Fruit fly (Drosophila melanogaster): ENCODE data around the gene CG32819.

DNA sequence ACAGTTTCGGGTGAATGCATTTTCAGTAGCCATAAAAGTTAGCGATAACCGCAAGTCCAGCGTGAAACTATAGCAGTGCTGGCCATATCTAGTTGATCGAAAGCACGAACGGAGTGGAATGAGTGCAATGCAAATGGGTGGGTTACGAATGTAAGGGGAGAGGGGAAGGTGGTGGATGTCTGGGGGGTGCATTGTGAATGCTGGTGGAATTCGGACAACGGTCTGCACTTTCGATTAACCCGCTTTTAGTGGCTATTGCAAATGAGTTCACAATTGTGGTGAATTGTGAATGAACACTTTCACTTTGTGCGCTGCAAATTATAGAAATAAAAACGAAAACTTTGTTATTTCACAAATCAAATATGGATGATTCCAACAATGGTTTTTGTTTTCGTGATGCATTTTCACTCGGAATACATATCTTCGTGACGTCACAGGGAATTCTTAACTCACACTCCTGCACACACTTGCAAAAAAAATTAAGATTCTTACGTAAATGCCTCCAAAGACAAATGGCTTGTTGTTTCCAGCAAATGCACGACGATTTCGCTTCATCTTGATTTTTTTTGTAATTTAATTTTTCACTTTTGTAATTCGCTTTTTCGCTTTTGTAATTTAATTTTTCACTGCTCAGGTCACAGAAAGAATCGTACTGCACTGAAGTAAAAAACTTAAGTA lies 8.7 kb upstream of the CG32819 start, which contains the start of gene DIP1:
- no peak for TF ChIP-seq usp (GFP tag; optimal IDR thresholded peaks at IDR 0.05)
- TF ChIP-seq CG8478 (optimal IDR thresholded peaks at IDR 0.05) = no peak
- no peak for TF ChIP-seq psq (optimal IDR thresholded peaks at IDR 0.05)
- no peak for TF ChIP-seq EcR (GFP tag; optimal IDR thresholded peaks at IDR 0.05)
- TF ChIP-seq pan (optimal IDR thresholded peaks at IDR 0.05) = no peak
